Worm (Caenorhabditis elegans) whole organism, midembryonic: Measurements from ENCODE around the gene irld-8.

Experiments used
- T22C8.4 ChIP-seq: fragments of 200-800 bp; sonication (Bioruptor generic); IDR thresholded peaks from 2 replicates; pipeline ENCODE4 v1.3.6; 2022; ENCODE audit warnings: missing genetic modification characterization, missing compliant biosample characterization
- cog-1 ChIP-seq: sonication (generic microtip); optimal IDR thresholded peaks from 2 replicates; lab custom pipeline; 2016; ENCODE audit warnings: missing genetic modification characterization, missing compliant biosample characterization
- flt-1 ChIP-seq: fragments of 200-800 bp; sonication (Bioruptor generic); IDR thresholded peaks from 2 replicates; pipeline ENCODE4 v1.3.6; 2022; ENCODE audit warnings: missing genetic modification characterization, missing compliant biosample characterization
- klf-2 ChIP-seq: fragments of 200-800 bp; sonication (Bioruptor generic); conservative IDR thresholded peaks from 2 replicates; pipeline ENCODE4 v1.3.6; 2022; ENCODE audit warnings: missing genetic modification reagents, missing genetic modification characterization, missing compliant biosample characterization
- med-1 ChIP-seq: sonication (generic microtip); optimal IDR thresholded peaks from 2 replicates; lab custom pipeline; 2017; ENCODE audit warnings: missing genetic modification characterization, mild to moderate bottlenecking, missing compliant biosample characterization, antibody characterized with exemption, missing genetic modification reagents; ENCODE audit not compliant: insufficient read depth
- ref-1 ChIP-seq: fragments of 200-800 bp; sonication (Bioruptor generic); conservative IDR thresholded peaks from 2 replicates; pipeline ENCODE4 v1.3.6; 2022; ENCODE audit warnings: missing genetic modification reagents, missing genetic modification characterization, missing compliant biosample characterization
- tab-1 ChIP-seq: fragments of 200-800 bp; sonication (Bioruptor generic); IDR thresholded peaks from 2 replicates; pipeline ENCODE4 v1.3.6; 2022; ENCODE audit warnings: missing genetic modification characterization, missing compliant biosample characterization
- ztf-23 ChIP-seq: fragments of 200-800 bp; sonication (Bioruptor generic); IDR thresholded peaks from 2 replicates; pipeline ENCODE4 v1.3.6; 2022; ENCODE audit warnings: missing genetic modification reagents, missing genetic modification characterization, missing compliant biosample characterization
- ztf-29 ChIP-seq: fragments of 200-800 bp; sonication (Bioruptor generic); IDR thresholded peaks from 2 replicates; pipeline ENCODE4 v1.3.6; 2022; ENCODE audit warnings: missing genetic modification reagents, missing genetic modification characterization, missing compliant biosample characterization

irld-8 gene

ce11 chrIV:8086552-8086951 lies 29.0 kb upstream of the irld-8 start, which contains the start of gene nsy-7:
Gene nsy-7, minus strand, starts transcription at chrIV:8086652.
- TF ChIP-seq tab-1 (GFP tag; lab: Robert Waterston, UW), result no peak
- no peak for TF ChIP-seq ztf-23
- no peak for TF ChIP-seq med-1 (GFP tag; lab: Kevin White, UChicago)
- TF ChIP-seq ref-1 (GFP tag; lab: Robert Waterston, UW), result no peak
- TF ChIP-seq T22C8.4 (GFP tag; lab: Robert Waterston, UW), result no peak
- TF ChIP-seq flt-1 (GFP tag; lab: Robert Waterston, UW), result no peak
- no peak for TF ChIP-seq ztf-29
- no peak for TF ChIP-seq cog-1 (tag; lab: Kevin White, UChicago)

- TF ChIP-seq flt-1 (GFP tag; lab: Robert Waterston, UW) (no peak), ztf-29 (no peak), ref-1 (GFP tag; lab: Robert Waterston, UW) (no peak), ztf-23 (no peak), med-1 (GFP tag; lab: Kevin White, UChicago) (no peak), T22C8.4 (GFP tag; lab: Robert Waterston, UW) (no peak), klf-2 (no peak), tab-1 (GFP tag; lab: Robert Waterston, UW) (no peak), cog-1 (tag; lab: Kevin White, UChicago) (no peak)
Measured at ce11 chrIV:8091539-8091938, 24.0 kb upstream of the irld-8 start.

ce11 chrIV:8096375-8096774 lies 19.2 kb upstream of the irld-8 start:
- TF ChIP-seq med-1 (GFP tag; lab: Kevin White, UChicago), result no peak
- no peak for TF ChIP-seq klf-2
- no peak for TF ChIP-seq flt-1 (GFP tag; lab: Robert Waterston, UW)
- TF ChIP-seq cog-1 (tag; lab: Kevin White, UChicago), result no peak
- no peak for TF ChIP-seq ztf-29
- TF ChIP-seq tab-1 (GFP tag; lab: Robert Waterston, UW), result no peak
- TF ChIP-seq ztf-23, result no peak
- TF ChIP-seq T22C8.4 (GFP tag; lab: Robert Waterston, UW), result no peak
- TF ChIP-seq ref-1 (GFP tag; lab: Robert Waterston, UW), result no peak

ce11 chrIV:8099601-8100000 lies 16.0 kb upstream of the irld-8 start, which contains the start of gene Y42H9AR.2:
Gene Y42H9AR.2, plus strand, starts transcription at chrIV:8099901.
- TF ChIP-seq ztf-29 (no peak), cog-1 (tag; lab: Kevin White, UChicago) (no peak), med-1 (GFP tag; lab: Kevin White, UChicago) (no peak), flt-1 (GFP tag; lab: Robert Waterston, UW) (no peak), klf-2 (no peak), T22C8.4 (GFP tag; lab: Robert Waterston, UW) (no peak), ref-1 (GFP tag; lab: Robert Waterston, UW) (no peak), ztf-23 (no peak), tab-1 (GFP tag; lab: Robert Waterston, UW) (no peak)

- TF ChIP-seq ztf-29 (no peak), tab-1 (GFP tag; lab: Robert Waterston, UW) (no peak), klf-2 (no peak), cog-1 (tag; lab: Kevin White, UChicago) (no peak), T22C8.4 (GFP tag; lab: Robert Waterston, UW) (no peak), ref-1 (GFP tag; lab: Robert Waterston, UW) (no peak), flt-1 (GFP tag; lab: Robert Waterston, UW) (no peak)
Measured at ce11 chrIV:8102231-8102630, 13.3 kb upstream of the irld-8 start, which contains the start of gene Y42H9AR.5. Gene Y42H9AR.5, plus strand, starts transcription at chrIV:8102531.

ce11 chrIV:8103196-8103595 lies 12.4 kb upstream of the irld-8 start:
- TF ChIP-seq ztf-29 (no peak), klf-2 (no peak), ztf-23 (no peak)

ce11 chrIV:8105083-8105482 lies 10.5 kb upstream of the irld-8 start:
- TF ChIP-seq flt-1 (GFP tag; lab: Robert Waterston, UW) (no peak), ref-1 (GFP tag; lab: Robert Waterston, UW) (no peak), ztf-29 (no peak), med-1 (GFP tag; lab: Kevin White, UChicago) (no peak), T22C8.4 (GFP tag; lab: Robert Waterston, UW) (no peak), tab-1 (GFP tag; lab: Robert Waterston, UW) (no peak), cog-1 (tag; lab: Kevin White, UChicago) (no peak), klf-2 (no peak), ztf-23 (no peak)

ce11 chrIV:8107502-8107901 lies 8.1 kb upstream of the irld-8 start, which contains the start of gene rabs-5:
Gene rabs-5, minus strand, starts transcription at chrIV:8107602.
- TF ChIP-seq tab-1 (GFP tag; lab: Robert Waterston, UW) (no peak), ref-1 (GFP tag; lab: Robert Waterston, UW) (no peak), cog-1 (tag; lab: Kevin White, UChicago) (no peak), T22C8.4 (GFP tag; lab: Robert Waterston, UW) (no peak), ztf-29 (no peak), klf-2 (no peak), ztf-23 (no peak)

- peak; percentile 46 for TF ChIP-seq cog-1 (tag; lab: Kevin White, UChicago)
- no peak for TF ChIP-seq tab-1 (GFP tag; lab: Robert Waterston, UW)
- no peak for TF ChIP-seq ztf-29
Measured at ce11 chrIV:8112187-8112586, 3.4 kb upstream of the irld-8 start, which contains the start of gene Y42H9AR.4. Gene Y42H9AR.4, minus strand, starts transcription at chrIV:8112218.

ce11 chrIV:8112646-8113045 lies 2.9 kb upstream of the irld-8 start:
- TF ChIP-seq T22C8.4 (GFP tag; lab: Robert Waterston, UW) (no peak), ztf-29 (no peak), flt-1 (GFP tag; lab: Robert Waterston, UW) (no peak), klf-2 (no peak)

ce11 chrIV:8113161-8113560 lies 2.4 kb upstream of the irld-8 start, which contains the start of gene Y42H9AR.1:
Gene Y42H9AR.1, plus strand, starts transcription at chrIV:8113393.
- TF ChIP-seq flt-1 (GFP tag; lab: Robert Waterston, UW) (no peak), ztf-23 (no peak), ref-1 (GFP tag; lab: Robert Waterston, UW) (no peak), klf-2 (no peak), T22C8.4 (GFP tag; lab: Robert Waterston, UW) (no peak), cog-1 (tag; lab: Kevin White, UChicago) (no peak), med-1 (GFP tag; lab: Kevin White, UChicago) (no peak), tab-1 (GFP tag; lab: Robert Waterston, UW) (no peak), ztf-29 (no peak)
